ENCODE assay signal across 4 fruit fly cellular contexts in the genomic region with DNA sequence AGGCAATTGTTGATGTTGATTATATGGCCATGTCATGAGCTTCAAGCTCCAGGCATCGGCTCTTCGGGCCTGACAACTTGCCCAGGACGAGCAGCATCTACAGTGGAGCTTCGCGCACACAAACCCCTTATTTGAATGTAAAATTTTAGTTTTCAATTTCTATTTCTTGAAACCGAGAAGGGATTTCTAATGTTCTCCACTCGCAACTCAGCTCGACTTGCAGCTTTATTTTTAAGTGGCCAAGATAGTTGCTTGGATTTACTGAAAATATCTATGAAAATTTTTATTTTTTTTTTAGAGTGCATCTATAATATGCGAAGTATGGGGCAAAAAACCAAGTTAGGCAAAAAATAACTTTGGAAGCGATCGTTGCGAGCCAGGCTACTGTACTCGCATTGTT.
TF ChIP-seq lines count a peak whose summit lies in the region.

No protein-coding gene starts in this region.

- TF ChIP-seq CTCF in whole organism, embryonic (GFP tag; optimal IDR thresholded peaks at IDR 0.05; lab: Kevin White, UChicago) = no peak

TF ChIP-seq in whole organism, embryonic, 481 proteins besides CTCF, POLR2A, EP300 and RAD21:
- peak; percentile 16 for TF ChIP-seq Med (GFP tag; lab: Kevin White, UChicago)
- TF ChIP-seq stc (GFP tag; IDR thresholded peaks at IDR 0.05; lab: Robert Waterston, UW) = no peak
- no peak for TF ChIP-seq CG1647 (GFP tag; optimal IDR thresholded peaks at IDR 0.05; lab: Kevin White, UChicago)
- TF ChIP-seq CG7987 (GFP tag; optimal IDR thresholded peaks at IDR 0.05; lab: Kevin White, UChicago) = no peak
- TF ChIP-seq sens (GFP tag; lab: Kevin White, UChicago) = peak; percentile 39
- TF ChIP-seq Drgx (GFP tag; IDR thresholded peaks at IDR 0.05; lab: Robert Waterston, UW) = 0 out of 2 replicates have a peak, but pooled peaks have one; percentile 9
- no peak for TF ChIP-seq CG11723 (GFP tag; optimal IDR thresholded peaks at IDR 0.05; lab: Kevin White, UChicago)
- TF ChIP-seq Deaf1 (tag; optimal IDR thresholded peaks at IDR 0.05; lab: Kevin White, UChicago) = no peak

TF ChIP-seq in whole organism, prepupa, 60 proteins besides CTCF, POLR2A, EP300 and RAD21 (continues in another document):
- TF ChIP-seq CG3919 (GFP tag; optimal IDR thresholded peaks at IDR 0.05; lab: Kevin White, UChicago) (peak; percentile 27), Ets96B (tag; optimal IDR thresholded peaks at IDR 0.05; lab: Kevin White, UChicago) (peak; percentile 13), fd85E (GFP tag; optimal IDR thresholded peaks at IDR 0.05; lab: Kevin White, UChicago) (no peak), Gug (GFP tag; IDR thresholded peaks at IDR 0.05; lab: Robert Waterston, UW) (no peak), Hr4 (GFP tag; optimal IDR thresholded peaks at IDR 0.05; lab: Kevin White, UChicago) (peak; percentile 39), fd59A (GFP tag; optimal IDR thresholded peaks at IDR 0.05; lab: Kevin White, UChicago) (peak; percentile 32), CG6163 (GFP tag; IDR thresholded peaks at IDR 0.05; lab: Robert Waterston, UW) (no peak), topi (GFP tag; optimal IDR thresholded peaks at IDR 0.05; lab: Kevin White, UChicago) (peak; percentile 38), Hr39 (GFP tag; optimal IDR thresholded peaks at IDR 0.05; lab: Kevin White, UChicago) (peak; percentile 13), CG32006 (GFP tag; optimal IDR thresholded peaks at IDR 0.05; lab: Kevin White, UChicago) (peak; percentile 53), esn (GFP tag; optimal IDR thresholded peaks at IDR 0.05; lab: Kevin White, UChicago) (peak; percentile 30), Eip93F (GFP tag; optimal IDR thresholded peaks at IDR 0.05; lab: Kevin White, UChicago) (no peak), CG3032 (tag; optimal IDR thresholded peaks at IDR 0.05; lab: Kevin White, UChicago) (no peak), Sox102F (GFP tag; optimal IDR thresholded peaks at IDR 0.05; lab: Kevin White, UChicago) (no peak), CG11762 (GFP tag; optimal IDR thresholded peaks at IDR 0.05; lab: Kevin White, UChicago; ENCODE audit: insufficient read depth) (no peak), CG8319 (GFP tag; optimal IDR thresholded peaks at IDR 0.05; lab: Kevin White, UChicago) (no peak), CG11902 (GFP tag; optimal IDR thresholded peaks at IDR 0.05; lab: Kevin White, UChicago) (no peak), salr (GFP tag; optimal IDR thresholded peaks at IDR 0.05; lab: Kevin White, UChicago) (peak in 1 of 2 experiments; percentile 9), ss (GFP tag; optimal IDR thresholded peaks at IDR 0.05; lab: Kevin White, UChicago) (peak in 1 of 2 experiments; percentile 9), Sox15 (GFP tag; optimal IDR thresholded peaks at IDR 0.05; lab: Kevin White, UChicago) (no peak), CG34406 (GFP tag; optimal IDR thresholded peaks at IDR 0.05; lab: Kevin White, UChicago) (peak; percentile 20), Eip75B (GFP tag; optimal IDR thresholded peaks at IDR 0.05; lab: Kevin White, UChicago) (peak; percentile 3), spab (GFP tag; optimal IDR thresholded peaks at IDR 0.05; lab: Kevin White, UChicago) (no peak), Hr38 (GFP tag; optimal IDR thresholded peaks at IDR 0.05; lab: Kevin White, UChicago) (no peak), CG10631 (GFP tag; optimal IDR thresholded peaks at IDR 0.05; lab: Kevin White, UChicago) (peak; percentile 19), CG8119 (GFP tag; IDR thresholded peaks at IDR 0.05; lab: Robert Waterston, UW) (no peak; the same call in 2 of the 3 replicates)

TF ChIP-seq in whole organism, pupa, 21 proteins besides CTCF, POLR2A, EP300 and RAD21:
- TF ChIP-seq Pif1A (GFP tag; optimal IDR thresholded peaks at IDR 0.05; lab: Kevin White, UChicago) = peak; percentile 26
- no peak for TF ChIP-seq Snoo (tag; optimal IDR thresholded peaks at IDR 0.05; lab: Kevin White, UChicago)
- TF ChIP-seq EcR (GFP tag; optimal IDR thresholded peaks at IDR 0.05; lab: Kevin White, UChicago) = no peak
- TF ChIP-seq gl (tag; optimal IDR thresholded peaks at IDR 0.05; lab: Kevin White, UChicago) = no peak
- TF ChIP-seq CG15710 (tag; optimal IDR thresholded peaks at IDR 0.05; lab: Kevin White, UChicago) = peak; percentile 12
- peak; percentile 35 for TF ChIP-seq CG8301 (tag; optimal IDR thresholded peaks at IDR 0.05; lab: Kevin White, UChicago)
- TF ChIP-seq CG10348 (GFP tag; IDR thresholded peaks at IDR 0.05; lab: Robert Waterston, UW) = no peak
- TF ChIP-seq CG14655 (GFP tag; optimal IDR thresholded peaks at IDR 0.05; lab: Kevin White, UChicago) = peak; percentile 61
- TF ChIP-seq CG17806 (tag; optimal IDR thresholded peaks at IDR 0.05; lab: Kevin White, UChicago) = peak; percentile 31
- no peak for TF ChIP-seq rn (GFP tag; IDR thresholded peaks at IDR 0.05; lab: Robert Waterston, UW)
- no peak for TF ChIP-seq CG13204 (GFP tag; optimal IDR thresholded peaks at IDR 0.05; lab: Kevin White, UChicago)
- TF ChIP-seq CG8159 (tag; optimal IDR thresholded peaks at IDR 0.05; lab: Kevin White, UChicago) = peak; percentile 14
- TF ChIP-seq Pif1B (GFP tag; optimal IDR thresholded peaks at IDR 0.05; lab: Kevin White, UChicago) = no peak
- peak; percentile 35; the same call in 1 of the 3 replicates for TF ChIP-seq CG4496 (GFP tag; IDR thresholded peaks at IDR 0.05; lab: Robert Waterston, UW)
- TF ChIP-seq D1 (tag; optimal IDR thresholded peaks at IDR 0.05; lab: Kevin White, UChicago) = no peak
- peak; percentile 27 for TF ChIP-seq CG9948 (tag; optimal IDR thresholded peaks at IDR 0.05; lab: Kevin White, UChicago)
- TF ChIP-seq CG12605 (GFP tag; IDR thresholded peaks at IDR 0.05; lab: Robert Waterston, UW) = no peak
- TF ChIP-seq CG34367 (tag; optimal IDR thresholded peaks at IDR 0.05; lab: Kevin White, UChicago) = no peak
- TF ChIP-seq CG32121 (GFP tag; IDR thresholded peaks at IDR 0.05; lab: Robert Waterston, UW) = no peak
- no peak for TF ChIP-seq fd96Ca (GFP tag; IDR thresholded peaks at IDR 0.05; lab: Robert Waterston, UW)
- no peak for TF ChIP-seq Ets98B (GFP tag; IDR thresholded peaks at IDR 0.05; lab: Robert Waterston, UW)

TF ChIP-seq in whole organism, wandering third instar larva, 38 proteins besides CTCF, POLR2A, EP300 and RAD21:
- peak; percentile 17 for TF ChIP-seq rgr (GFP tag; optimal IDR thresholded peaks at IDR 0.05; lab: Kevin White, UChicago)
- TF ChIP-seq foxo (GFP tag; optimal IDR thresholded peaks at IDR 0.05; lab: Kevin White, UChicago) = peak in 1 of 2 experiments; percentile 25
- no peak for TF ChIP-seq brk (GFP tag; optimal IDR thresholded peaks at IDR 0.05; lab: Kevin White, UChicago)
- TF ChIP-seq fru (GFP tag; optimal IDR thresholded peaks at IDR 0.05; lab: Kevin White, UChicago) = peak; percentile 38
- TF ChIP-seq GATAd (GFP tag; optimal IDR thresholded peaks at IDR 0.05; lab: Kevin White, UChicago) = no peak
- TF ChIP-seq Dfd (GFP tag; optimal IDR thresholded peaks at IDR 0.05; lab: Kevin White, UChicago) = no peak
- TF ChIP-seq dmrt93B (GFP tag; optimal IDR thresholded peaks at IDR 0.05; lab: Kevin White, UChicago) = no peak
- TF ChIP-seq Jra (GFP tag; optimal IDR thresholded peaks at IDR 0.05; lab: Kevin White, UChicago) = no peak
- TF ChIP-seq ey (GFP tag; optimal IDR thresholded peaks at IDR 0.05; lab: Kevin White, UChicago) = peak; percentile 33
- TF ChIP-seq tai (GFP tag; optimal IDR thresholded peaks at IDR 0.05; lab: Kevin White, UChicago) = no peak
- TF ChIP-seq usp (GFP tag; optimal IDR thresholded peaks at IDR 0.05; lab: Kevin White, UChicago) = no peak
- TF ChIP-seq br (GFP tag; optimal IDR thresholded peaks at IDR 0.05; lab: Kevin White, UChicago) = no peak
- TF ChIP-seq woc (GFP tag; optimal IDR thresholded peaks at IDR 0.05; lab: Kevin White, UChicago) = peak; percentile 28
- no peak for TF ChIP-seq OdsH (GFP tag; optimal IDR thresholded peaks at IDR 0.05; lab: Kevin White, UChicago)
- no peak for TF ChIP-seq CG9705 (GFP tag; optimal IDR thresholded peaks at IDR 0.05; lab: Kevin White, UChicago)
- TF ChIP-seq N (GFP tag; optimal IDR thresholded peaks at IDR 0.05; lab: Kevin White, UChicago) = no peak
- TF ChIP-seq Mio (GFP tag; optimal IDR thresholded peaks at IDR 0.05; lab: Kevin White, UChicago) = no peak
- no peak for TF ChIP-seq Sp1 (GFP tag; optimal IDR thresholded peaks at IDR 0.05; lab: Kevin White, UChicago)
- TF ChIP-seq Myc (optimal IDR thresholded peaks at IDR 0.05; lab: Kevin White, UChicago) = no peak
- no peak for TF ChIP-seq dsf (GFP tag; optimal IDR thresholded peaks at IDR 0.05; lab: Kevin White, UChicago; ENCODE audit: borderline replicate concordance)
- no peak for TF ChIP-seq sage (GFP tag; optimal IDR thresholded peaks at IDR 0.05; lab: Kevin White, UChicago)
- TF ChIP-seq Dif (GFP tag; optimal IDR thresholded peaks at IDR 0.05; lab: Kevin White, UChicago; ENCODE audit: partially characterized antibody) = no peak
- TF ChIP-seq Abd-B (GFP tag; optimal IDR thresholded peaks at IDR 0.05; lab: Kevin White, UChicago) = no peak
- no peak for TF ChIP-seq Hnf4 (GFP tag; optimal IDR thresholded peaks at IDR 0.05; lab: Kevin White, UChicago)
- no peak for TF ChIP-seq pan (optimal IDR thresholded peaks at IDR 0.05; lab: Kevin White, UChicago)
- TF ChIP-seq HLH106 (tag; optimal IDR thresholded peaks at IDR 0.05; lab: Kevin White, UChicago) = peak; percentile 22
- no peak for TF ChIP-seq Hr78 (GFP tag; optimal IDR thresholded peaks at IDR 0.05; lab: Kevin White, UChicago)
- TF ChIP-seq h (GFP tag; optimal IDR thresholded peaks at IDR 0.05; lab: Kevin White, UChicago) = peak; percentile 35
- TF ChIP-seq dl (GFP tag; optimal IDR thresholded peaks at IDR 0.05; lab: Kevin White, UChicago; ENCODE audit: insufficient read depth in 1 of 2, partially characterized antibody in 2 of 2) = no peak
- TF ChIP-seq sv (GFP tag; optimal IDR thresholded peaks at IDR 0.05; lab: Kevin White, UChicago) = no peak
- TF ChIP-seq CG32264 (GFP tag; optimal IDR thresholded peaks at IDR 0.05; lab: Kevin White, UChicago) = no peak
